Fruit fly (Drosophila melanogaster) whole organism, wandering third instar larva: ENCODE results near the gene CG8671.

Experiments used
- Abd-B ChIP-seq: fragments of >200 bp; optimal IDR thresholded peaks from 2 replicates; lab custom pipeline; 2017; ENCODE audit warnings: missing biosample characterization, missing genetic modification characterization
- CG32264 ChIP-seq: fragments of 200-800 bp; sonication (Bioruptor generic); optimal IDR thresholded peaks from 2 replicates; lab custom pipeline; 2016; ENCODE audit warnings: missing biosample characterization, missing genetic modification characterization
- CG9705 ChIP-seq: fragments of 200-800 bp; sonication (Bioruptor generic); optimal IDR thresholded peaks from 2 replicates; lab custom pipeline; 2018; ENCODE audit warnings: missing biosample characterization, mild to moderate bottlenecking, missing genetic modification characterization
- CrebA ChIP-seq: fragments of 200-800 bp; sonication (Bioruptor generic); optimal IDR thresholded peaks from 2 replicates; lab custom pipeline; 2016; ENCODE audit warnings: missing biosample characterization, mild to moderate bottlenecking, missing genetic modification characterization, borderline replicate concordance
- Dfd ChIP-seq: fragments of >200 bp; optimal IDR thresholded peaks from 2 replicates; lab custom pipeline; 2017; ENCODE audit warnings: missing biosample characterization, missing genetic modification characterization
- Dif ChIP-seq: fragments of 200-275, 200-300 bp; sonication (Bioruptor generic); optimal IDR thresholded peaks from 2 replicates; lab custom pipeline; 2018; ENCODE audit warnings: missing biosample characterization, missing genetic modification characterization; ENCODE audit not compliant: partially characterized antibody
- GATAd ChIP-seq: sonication (Bioruptor generic); optimal IDR thresholded peaks from 2 replicates; lab custom pipeline; 2016; ENCODE audit warnings: missing biosample characterization, missing genetic modification characterization
- HLH106 ChIP-seq: fragments of 200-800 bp; optimal IDR thresholded peaks from 3 replicates; lab custom pipeline; 2019; ENCODE audit warnings: missing biosample characterization, mild to moderate bottlenecking, missing genetic modification characterization, moderate library complexity
- Hnf4 ChIP-seq: fragments of 200-800 bp; sonication (Bioruptor generic); optimal IDR thresholded peaks from 2 replicates; lab custom pipeline; 2016; ENCODE audit warnings: missing biosample characterization, mild to moderate bottlenecking, missing genetic modification characterization
- Hr78 ChIP-seq: fragments of >200 bp; optimal IDR thresholded peaks from 2 replicates; lab custom pipeline; 2017; ENCODE audit warnings: missing biosample characterization, missing genetic modification characterization
- Hr83 ChIP-seq: fragments of 200-300 bp; sonication (Bioruptor generic); optimal IDR thresholded peaks from 2 replicates; lab custom pipeline; 2016; ENCODE audit warnings: missing biosample characterization, mild to moderate bottlenecking, missing genetic modification characterization, moderate library complexity; ENCODE audit not compliant: poor library complexity, severe bottlenecking
- Jra ChIP-seq: sonication (Bioruptor generic); optimal IDR thresholded peaks from 2 replicates; lab custom pipeline; 2016; ENCODE audit warnings: missing biosample characterization, missing genetic modification characterization
- Mio ChIP-seq: sonication (Bioruptor generic); optimal IDR thresholded peaks from 2 replicates; lab custom pipeline; 2016; ENCODE audit warnings: missing biosample characterization, missing genetic modification characterization
- Myc ChIP-seq: fragments of >200 bp; optimal IDR thresholded peaks from 2 replicates; lab custom pipeline; 2017
- N ChIP-seq: fragments of >200 bp; optimal IDR thresholded peaks from 2 replicates; lab custom pipeline; 2018; ENCODE audit warnings: missing biosample characterization, missing external identifiers, missing genetic modification characterization
- OdsH ChIP-seq: fragments of 200-800 bp; sonication (Bioruptor generic); optimal IDR thresholded peaks from 2 replicates; lab custom pipeline; 2016; ENCODE audit warnings: missing biosample characterization, mild to moderate bottlenecking, missing genetic modification characterization
- Rel ChIP-seq, 2 experiments: fragments of 200-800 bp; sonication (Bioruptor generic) in 1 of 2; optimal IDR thresholded peaks; 2 replicates in 1 of 2; 3 replicates in 1 of 2; lab custom pipeline; 2016 to 2019; ENCODE audit warnings: mild to moderate bottlenecking in 2 of 2, missing biosample characterization in 2 of 2, missing genetic modification characterization in 2 of 2, moderate library complexity in 1 of 2
- Sp1 ChIP-seq: fragments of 200-800 bp; sonication (Bioruptor generic); optimal IDR thresholded peaks from 3 replicates; lab custom pipeline; 2019; ENCODE audit warnings: missing biosample characterization, mild to moderate bottlenecking, missing genetic modification characterization, moderate library complexity
- Vsx2 ChIP-seq: fragments of 200-300, 225-300 bp; sonication (Bioruptor generic); optimal IDR thresholded peaks from 2 replicates; lab custom pipeline; 2018; ENCODE audit warnings: missing biosample characterization, missing genetic modification characterization; ENCODE audit not compliant: partially characterized antibody
- br ChIP-seq: fragments of 200-800 bp; sonication (Bioruptor generic); optimal IDR thresholded peaks from 2 replicates; lab custom pipeline; 2016; ENCODE audit warnings: missing biosample characterization, missing genetic modification characterization
- brk ChIP-seq: fragments of 200-800 bp; sonication (Bioruptor generic); optimal IDR thresholded peaks from 2 replicates; lab custom pipeline; 2016; ENCODE audit warnings: missing biosample characterization, mild to moderate bottlenecking, missing genetic modification characterization
- dl ChIP-seq, 2 experiments: fragments of 175-275, 200-275 bp in 1 of 2; fragments of 200-275 bp in 1 of 2; sonication (Bioruptor generic); optimal IDR thresholded peaks; lab custom pipeline; 2018; ENCODE audit warnings: mild to moderate bottlenecking in 2 of 2, missing biosample characterization in 2 of 2, missing genetic modification characterization in 2 of 2, moderate library complexity in 2 of 2; ENCODE audit not compliant: partially characterized antibody in 2 of 2, insufficient read depth in 1 of 2
- dmrt93B ChIP-seq: fragments of 200-800 bp; sonication (Bioruptor generic); optimal IDR thresholded peaks from 2 replicates; lab custom pipeline; 2018; ENCODE audit warnings: missing biosample characterization, mild to moderate bottlenecking, missing genetic modification characterization
- dsf ChIP-seq: sonication (Bioruptor generic); optimal IDR thresholded peaks from 2 replicates; lab custom pipeline; 2016; ENCODE audit warnings: missing biosample characterization, missing genetic modification characterization, borderline replicate concordance
- foxo ChIP-seq, 2 experiments: fragments of 200-800 bp; sonication (Bioruptor generic); optimal IDR thresholded peaks; 2 replicates in 1 of 2; 3 replicates in 1 of 2; lab custom pipeline; 2016 to 2017; ENCODE audit warnings: missing biosample characterization in 2 of 2, missing genetic modification characterization in 2 of 2
- fru ChIP-seq: fragments of 200-800 bp; sonication (Bioruptor generic); optimal IDR thresholded peaks from 3 replicates; lab custom pipeline; 2016; ENCODE audit warnings: missing biosample characterization, mild to moderate bottlenecking, missing genetic modification characterization
- h ChIP-seq: fragments of 200-800 bp; sonication (Bioruptor generic); optimal IDR thresholded peaks from 3 replicates; lab custom pipeline; 2016; ENCODE audit warnings: missing biosample characterization, mild to moderate bottlenecking, missing genetic modification characterization
- jim ChIP-seq: fragments of 175-275, 200-325 bp; sonication (Bioruptor generic); optimal IDR thresholded peaks from 2 replicates; lab custom pipeline; 2016; ENCODE audit warnings: missing biosample characterization, mild to moderate bottlenecking, missing genetic modification characterization
- lola ChIP-seq: fragments of >200 bp; optimal IDR thresholded peaks from 2 replicates; lab custom pipeline; 2017; ENCODE audit warnings: missing biosample characterization, missing genetic modification characterization
- psq ChIP-seq: fragments of 200-800 bp; sonication (Bioruptor generic); optimal IDR thresholded peaks from 3 replicates; lab custom pipeline; 2017; ENCODE audit warnings: missing biosample characterization, mild to moderate bottlenecking, missing genetic modification characterization, moderate library complexity
- rgr ChIP-seq: fragments of 200-800 bp; sonication (Bioruptor generic); optimal IDR thresholded peaks from 3 replicates; lab custom pipeline; 2016; ENCODE audit warnings: missing biosample characterization, mild to moderate bottlenecking, missing genetic modification characterization
- sage ChIP-seq: fragments of 200-800 bp; sonication (Bioruptor generic); optimal IDR thresholded peaks from 2 replicates; lab custom pipeline; 2016; ENCODE audit warnings: missing biosample characterization, mild to moderate bottlenecking, missing genetic modification characterization
- tai ChIP-seq: sonication (Bioruptor generic); optimal IDR thresholded peaks from 2 replicates; lab custom pipeline; 2016; ENCODE audit warnings: missing biosample characterization, missing genetic modification characterization

The CG8671 gene

DNA sequence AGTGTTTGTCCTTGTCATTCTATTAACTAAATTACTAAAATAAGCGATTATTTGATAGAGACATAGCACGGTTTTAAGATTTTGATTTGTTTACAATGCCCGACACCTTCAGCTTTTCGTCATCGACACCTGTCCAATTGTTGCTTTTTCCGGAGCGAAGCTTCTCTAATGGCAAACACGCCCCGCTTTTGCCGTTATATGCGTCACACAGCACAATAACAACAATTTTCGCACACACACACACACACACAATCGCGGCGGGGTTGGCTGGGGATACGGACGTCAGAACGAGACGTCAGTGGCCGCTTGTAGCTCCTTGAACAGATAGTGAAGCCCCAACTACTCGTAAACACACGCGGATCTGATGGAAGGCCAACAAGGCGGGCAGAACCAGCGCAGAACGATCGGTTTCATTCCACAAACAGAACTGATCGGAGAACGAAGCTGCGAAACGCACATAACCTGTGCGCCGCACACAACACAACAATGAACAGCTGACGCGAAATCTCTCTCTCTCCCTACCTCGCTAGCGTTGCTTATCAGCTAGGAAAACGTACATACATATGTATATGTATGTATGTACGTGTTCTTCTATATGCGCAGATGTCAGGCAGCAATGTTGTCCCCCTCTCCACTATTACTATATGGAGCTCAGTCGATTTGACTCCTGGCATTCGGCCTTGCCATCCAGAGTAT is 46.5 kb downstream of the CG8671 start:
- peak; percentile 0 for TF ChIP-seq psq (GFP tag; lab: Kevin White, UChicago)
- TF ChIP-seq foxo (GFP tag; optimal IDR thresholded peaks at IDR 0.05; lab: Kevin White, UChicago): peak in 1 of 2 experiments; percentile 17
- peak in 1 of 2 experiments; percentile 37 for TF ChIP-seq dl (GFP tag; optimal IDR thresholded peaks at IDR 0.05; lab: Kevin White, UChicago; ENCODE audit: insufficient read depth in 1 of 2, partially characterized antibody in 2 of 2)
- peak; percentile 22 for TF ChIP-seq fru (GFP tag; lab: Kevin White, UChicago)
- no peak for TF ChIP-seq Hr78 (GFP tag; lab: Kevin White, UChicago)
- peak; percentile 19 for TF ChIP-seq rgr (GFP tag; lab: Kevin White, UChicago)
- no peak for TF ChIP-seq OdsH
- TF ChIP-seq CrebA (GFP tag; lab: Kevin White, UChicago): peak; percentile 40
- peak; percentile 20 for TF ChIP-seq Dfd
- no peak for TF ChIP-seq Rel (GFP tag; optimal IDR thresholded peaks at IDR 0.05; lab: Kevin White, UChicago)
- peak; percentile 50 for TF ChIP-seq Rel (tag; optimal IDR thresholded peaks at IDR 0.05; lab: Kevin White, UChicago)
- peak; percentile 41 for TF ChIP-seq Dif (GFP tag; lab: Kevin White, UChicago)
- no peak for TF ChIP-seq Sp1 (GFP tag; lab: Kevin White, UChicago)
- no peak for TF ChIP-seq CG32264

DNA sequence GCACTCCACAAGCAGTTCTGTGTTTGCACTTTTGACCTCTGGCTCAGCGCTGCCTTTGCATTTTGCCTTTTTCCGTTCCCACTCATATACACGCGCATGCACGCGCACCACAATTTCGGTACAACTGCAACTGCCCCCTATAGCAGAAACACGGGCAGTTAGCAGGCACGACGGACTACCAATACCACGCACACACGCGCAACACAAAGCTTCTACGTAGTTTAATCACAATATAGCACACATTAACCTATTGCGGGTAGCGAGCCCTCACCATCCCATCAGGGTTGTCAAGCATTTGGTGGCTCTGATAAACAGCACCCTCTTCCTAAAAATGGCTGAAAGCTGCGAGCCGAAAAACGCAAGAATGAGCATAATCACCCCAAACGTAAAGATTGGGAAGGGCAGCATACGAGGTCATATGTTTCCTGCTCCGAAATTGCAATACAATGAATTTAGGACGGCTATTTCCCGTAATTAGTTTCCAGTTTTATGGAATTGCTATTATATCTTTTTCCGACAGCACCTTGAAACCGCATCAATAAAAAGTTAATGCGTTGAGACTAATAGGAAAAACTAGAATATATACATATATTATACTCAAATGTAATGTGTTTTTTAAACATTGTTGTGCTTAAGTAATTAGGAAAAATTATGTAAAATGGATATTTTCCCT is 47.1 kb downstream of the CG8671 start, which contains the start of gene Mondo:
Gene Mondo, minus strand, starts transcription at position 297 of the 673 bp plus-strand sequence.
- TF ChIP-seq Abd-B (GFP tag; lab: Kevin White, UChicago) (no peak), Dfd (no peak), h (GFP tag; lab: Kevin White, UChicago) (no peak), lola (no peak), CG9705 (GFP tag; lab: Kevin White, UChicago) (no peak), N (GFP tag; lab: Kevin White, UChicago) (no peak), Dif (GFP tag; lab: Kevin White, UChicago) (peak; percentile 30), CrebA (GFP tag; lab: Kevin White, UChicago) (no peak), Mio (no peak), jim (peak; percentile 18), Vsx2 (no peak), Rel (GFP tag; optimal IDR thresholded peaks at IDR 0.05; lab: Kevin White, UChicago) (no peak), Rel (tag; optimal IDR thresholded peaks at IDR 0.05; lab: Kevin White, UChicago) (no peak), CG32264 (no peak), foxo (GFP tag; optimal IDR thresholded peaks at IDR 0.05; lab: Kevin White, UChicago) (no peak), rgr (GFP tag; lab: Kevin White, UChicago) (no peak), GATAd (GFP tag; lab: Kevin White, UChicago) (no peak), dl (GFP tag; optimal IDR thresholded peaks at IDR 0.05; lab: Kevin White, UChicago; ENCODE audit: insufficient read depth in 1 of 2, partially characterized antibody in 2 of 2) (peak in 1 of 2 experiments; percentile 32), dmrt93B (GFP tag; lab: Kevin White, UChicago) (no peak), Hnf4 (GFP tag; lab: Kevin White, UChicago) (peak; percentile 6), HLH106 (tag; lab: Kevin White, UChicago) (peak; percentile 46), fru (GFP tag; lab: Kevin White, UChicago) (peak; percentile 0), tai (GFP tag; lab: Kevin White, UChicago) (no peak), dsf (no peak), psq (GFP tag; lab: Kevin White, UChicago) (no peak), Jra (no peak), Myc (no peak), brk (GFP tag; lab: Kevin White, UChicago) (no peak), br (GFP tag; lab: Kevin White, UChicago) (peak; percentile 38), Hr83 (GFP tag; lab: Kevin White, UChicago) (peak; percentile 73), sage (GFP tag; lab: Kevin White, UChicago) (no peak)
- TF ChIP-seq, all 38 proteins: peak for 8
